Worm (Caenorhabditis elegans): Measurements from ENCODE around the gene Y54G11A.17.
"Not testable (repeated sequence)": the region's sequence is repeated elsewhere in the genome, so short reads cannot be mapped to it uniquely, and the experiment has no call there.

Y54G11A.17 gene

DNA sequence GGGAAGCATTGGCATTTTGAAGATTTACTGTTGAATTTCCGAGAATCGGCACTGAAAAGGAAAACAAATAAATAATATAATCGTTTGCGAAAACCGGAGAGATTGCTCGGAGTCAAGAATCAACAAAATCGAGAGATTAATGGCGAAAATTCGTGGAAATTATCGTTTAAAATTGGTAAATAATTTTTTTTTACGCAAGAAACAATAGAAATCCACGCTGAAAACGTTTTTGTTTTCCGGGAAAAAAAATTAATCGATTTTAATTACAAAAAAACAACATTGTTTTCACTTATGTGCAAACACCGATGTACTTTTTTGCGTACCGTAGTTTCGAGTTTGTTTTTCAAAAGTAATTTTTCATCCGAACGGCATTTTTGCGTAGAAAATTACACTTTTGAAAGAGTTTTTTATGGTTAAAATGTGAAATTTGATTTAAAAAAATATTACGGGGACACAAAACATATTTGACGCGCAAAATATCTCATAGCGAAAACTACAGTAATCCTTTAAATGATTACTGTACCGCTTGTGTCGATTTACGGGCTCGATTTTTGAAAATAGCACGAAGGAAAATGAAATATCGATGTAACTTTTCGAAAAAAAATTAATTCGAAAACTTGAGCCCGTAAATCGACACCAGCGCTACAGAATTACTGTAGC, 38.3 kb downstream of the Y54G11A.17 start, which contains the start of gene ctl-3:
Gene ctl-3 (minus strand): TSS at position 51 of the 660 bp plus-strand sequence.
- TF ChIP-seq lin-29 (GFP tag; IDR thresholded peaks at IDR 0.05) (no peak), nhr-28 (tag; optimal IDR thresholded peaks at IDR 0.05) (no peak), Y48G9A.11 (GFP tag; IDR thresholded peaks at IDR 0.05) (no peak), vab-7 (GFP tag; IDR thresholded peaks at IDR 0.05) (no peak), daf-16 (GFP tag; optimal IDR thresholded peaks at IDR 0.05) (no peak), daf-16 (tag; optimal IDR thresholded peaks at IDR 0.05) (no peak), jun-1 (tag; optimal IDR thresholded peaks at IDR 0.05) (no peak), spr-1 (tag; optimal IDR thresholded peaks at IDR 0.05) (no peak), zfp-2 (tag; optimal IDR thresholded peaks at IDR 0.05) (no peak), nhr-11 (tag; optimal IDR thresholded peaks at IDR 0.05) (no peak), dmd-9 (GFP tag; IDR thresholded peaks at IDR 0.05) (no peak), ceh-44 (GFP tag; IDR thresholded peaks at IDR 0.05) (no peak)

DNA sequence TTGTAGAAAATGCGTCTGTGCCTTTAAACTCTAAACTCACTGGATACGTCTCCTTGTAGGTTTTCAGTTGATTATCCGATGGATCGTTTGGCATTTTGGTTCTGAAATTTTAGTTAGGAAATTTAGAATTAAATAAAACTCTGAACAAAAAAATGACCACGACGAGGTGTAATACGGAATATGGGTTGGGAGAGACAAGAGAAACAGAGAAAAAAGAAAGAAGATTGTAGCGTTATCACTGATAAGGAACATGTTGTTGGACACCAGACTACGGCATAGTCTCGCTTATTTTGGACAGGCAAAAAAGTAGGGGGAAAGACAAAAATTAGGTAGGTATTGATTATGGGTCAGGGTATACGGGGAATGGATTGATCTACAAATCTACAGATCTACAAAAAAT, 43.0 kb downstream of the Y54G11A.17 start, which contains the start of gene ctl-1:
Gene ctl-1 (minus strand): TSS at position 101 of the 400 bp plus-strand sequence.
- TF ChIP-seq duxl-1 (tag; optimal IDR thresholded peaks at IDR 0.05; ENCODE audit: poor library complexity); nhr-76 (tag; optimal IDR thresholded peaks at IDR 0.05); arid-1 (GFP tag; conservative IDR thresholded peaks at IDR 0.05): not testable (repeated sequence)

DNA sequence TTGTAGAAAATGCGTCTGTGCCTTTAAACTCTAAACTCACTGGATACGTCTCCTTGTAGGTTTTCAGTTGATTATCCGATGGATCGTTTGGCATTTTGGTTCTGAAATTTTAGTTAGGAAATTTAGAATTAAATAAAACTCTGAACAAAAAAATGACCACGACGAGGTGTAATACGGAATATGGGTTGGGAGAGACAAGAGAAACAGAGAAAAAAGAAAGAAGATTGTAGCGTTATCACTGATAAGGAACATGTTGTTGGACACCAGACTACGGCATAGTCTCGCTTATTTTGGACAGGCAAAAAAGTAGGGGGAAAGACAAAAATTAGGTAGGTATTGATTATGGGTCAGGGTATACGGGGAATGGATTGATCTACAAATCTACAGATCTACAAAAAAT, 47.3 kb downstream of the Y54G11A.17 start, which contains the start of gene ctl-2:
Gene ctl-2 (minus strand): TSS at position 101 of the 400 bp plus-strand sequence.
- not testable (repeated sequence) for TF ChIP-seq F26F4.8 (GFP tag; conservative IDR thresholded peaks at IDR 0.05); tag-97 (GFP tag; IDR thresholded peaks at IDR 0.05); nhr-25 (tag; optimal IDR thresholded peaks at IDR 0.05; ENCODE audit: borderline replicate concordance, insufficient read depth)

DNA sequence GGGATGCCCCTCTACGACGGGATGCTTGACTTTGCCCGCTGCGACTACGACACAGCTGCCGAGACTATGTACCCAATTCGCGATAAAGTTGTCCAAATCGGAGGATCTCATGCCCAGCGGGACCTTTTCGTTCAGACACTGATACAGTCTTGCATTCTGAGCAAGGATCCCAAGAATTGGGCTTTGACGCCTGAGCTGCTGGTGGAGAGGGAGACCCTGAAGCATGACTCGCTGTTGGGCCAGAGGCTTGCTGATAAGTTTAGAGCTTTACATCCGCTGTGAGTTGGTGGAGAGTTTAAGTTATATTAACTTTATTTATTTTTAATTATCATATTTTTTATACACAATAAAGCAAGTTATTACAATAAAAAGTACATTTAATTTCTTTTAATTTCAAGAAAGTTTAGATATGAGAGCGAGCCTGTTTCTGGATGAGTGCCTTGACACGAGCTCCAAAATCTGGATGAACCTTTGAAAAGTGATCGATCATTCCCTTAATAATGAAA, 49.9 kb downstream of the Y54G11A.17 start:
- TF ChIP-seq egl-43 (GFP tag; IDR thresholded peaks at IDR 0.05) (no peak), mdl-1 (tag; optimal IDR thresholded peaks at IDR 0.05) (no peak), mdt-29 (GFP tag; IDR thresholded peaks at IDR 0.05) (0 out of 2 replicates have a peak, but pooled peaks have one; percentile 50), nhr-11 (tag; optimal IDR thresholded peaks at IDR 0.05) (no peak), snpc-4 (tag; optimal IDR thresholded peaks at IDR 0.05) (no peak), sdz-12 (GFP tag; optimal IDR thresholded peaks at IDR 0.05) (no peak), madf-9 (GFP tag; conservative IDR thresholded peaks at IDR 0.05) (no peak), nhr-111 (GFP tag; optimal IDR thresholded peaks at IDR 0.05) (no peak), daf-19 (GFP tag; conservative IDR thresholded peaks at IDR 0.05) (no peak), egl-27 (tag; optimal IDR thresholded peaks at IDR 0.05) (no peak), ztf-11 (tag; optimal IDR thresholded peaks at IDR 0.05) (no peak), ceh-28 (tag; optimal IDR thresholded peaks at IDR 0.05) (no peak), F26F4.8 (GFP tag; conservative IDR thresholded peaks at IDR 0.05) (no peak), mes-2 (tag; optimal IDR thresholded peaks at IDR 0.05; ENCODE audit: poor library complexity, severe bottlenecking) (no peak), ceh-20 (GFP tag; IDR thresholded peaks at IDR 0.05) (no peak), Y105C5A.15 (GFP tag; IDR thresholded peaks at IDR 0.05) (no peak), Y5F2A.4 (GFP tag; optimal IDR thresholded peaks at IDR 0.05) (no peak), tag-97 (GFP tag; IDR thresholded peaks at IDR 0.05) (no peak), jun-1 (tag; optimal IDR thresholded peaks at IDR 0.05) (no peak), skn-1 (tag; optimal IDR thresholded peaks at IDR 0.05) (no peak), fos-1 (tag; optimal IDR thresholded peaks at IDR 0.05) (no peak), zfp-3 (GFP tag; conservative IDR thresholded peaks at IDR 0.05) (no peak), aha-1 (tag) (peak; percentile 69), duxl-1 (tag; optimal IDR thresholded peaks at IDR 0.05; ENCODE audit: poor library complexity) (no peak), pqm-1 (tag; optimal IDR thresholded peaks at IDR 0.05) (no peak), nhr-10 (tag; optimal IDR thresholded peaks at IDR 0.05) (no peak), nhr-6 (tag; optimal IDR thresholded peaks at IDR 0.05) (no peak), lin-39 (tag; optimal IDR thresholded peaks at IDR 0.05) (no peak), nhr-102 (tag; optimal IDR thresholded peaks at IDR 0.05) (peak; percentile 55), mep-1 (tag; optimal IDR thresholded peaks at IDR 0.05) (peak; percentile 10), ceh-62 (tag; optimal IDR thresholded peaks at IDR 0.05) (no peak), F44E2.7 (GFP tag; IDR thresholded peaks at IDR 0.05) (no peak)

All from whole organism, L4 larva.